Fruit fly (Drosophila melanogaster) whole organism, embryonic: ENCODE measurements around the gene SsRbeta.

Source experiments
- Antp ChIP-seq: fragments of 200-800 bp; sonication (Bioruptor generic); optimal IDR thresholded peaks from 3 replicates; lab custom pipeline; 2016; ENCODE audit warnings: missing biosample characterization, missing genetic modification characterization
- CG10959 ChIP-seq: fragments of 200-800 bp; sonication (Bioruptor generic); IDR thresholded peaks from 2 replicates; pipeline ENCODE4 v1.3.6; 2022; ENCODE audit warnings: missing biosample characterization, missing genetic modification characterization
- CG11560 ChIP-seq: fragments of 200-800 bp; sonication (Bioruptor generic); IDR thresholded peaks from 3 replicates; pipeline ENCODE4 v1.3.6; 2022; ENCODE audit warnings: missing biosample characterization, missing genetic modification characterization
- CG12236 ChIP-seq: fragments of 200-800 bp; sonication (Bioruptor generic); optimal IDR thresholded peaks from 2 replicates; lab custom pipeline; 2016; ENCODE audit warnings: missing biosample characterization, missing genetic modification characterization
- CG12769 ChIP-seq: fragments of 200-800 bp; sonication (Bioruptor generic); optimal IDR thresholded peaks from 2 replicates; lab custom pipeline; 2019; ENCODE audit warnings: missing biosample characterization, mild to moderate bottlenecking, missing genetic modification characterization, moderate library complexity
- CG14441 ChIP-seq: fragments of 200-800 bp; sonication (Bioruptor generic); IDR thresholded peaks from 2 replicates; pipeline ENCODE4 v1.3.6; 2022; ENCODE audit warnings: missing biosample characterization, missing genetic modification characterization
- CG14667 ChIP-seq: fragments of 200-800 bp; sonication (Bioruptor generic); IDR thresholded peaks from 2 replicates; pipeline ENCODE4 v1.3.6; 2022; ENCODE audit warnings: missing biosample characterization, missing genetic modification characterization
- CG15073 ChIP-seq: fragments of 200-800 bp; sonication (Bioruptor generic); optimal IDR thresholded peaks from 2 replicates; lab custom pipeline; 2016; ENCODE audit warnings: missing biosample characterization, missing genetic modification characterization
- CG1602 ChIP-seq: fragments of 200-800 bp; sonication (Bioruptor generic); optimal IDR thresholded peaks from 3 replicates; lab custom pipeline; 2016; ENCODE audit warnings: missing biosample characterization, missing genetic modification characterization
- CG1647 ChIP-seq: fragments of 200-800 bp; sonication (Bioruptor generic); optimal IDR thresholded peaks from 3 replicates; lab custom pipeline; 2016; ENCODE audit warnings: missing biosample characterization, missing genetic modification characterization
- CG16863 ChIP-seq: fragments of 200-800 bp; sonication (Bioruptor generic); optimal IDR thresholded peaks from 3 replicates; lab custom pipeline; 2016; ENCODE audit warnings: missing biosample characterization, missing genetic modification characterization
- CG17802 ChIP-seq: fragments of 200-800 bp; sonication (Bioruptor generic); optimal IDR thresholded peaks from 2 replicates; lab custom pipeline; 2018; ENCODE audit warnings: missing biosample characterization, mild to moderate bottlenecking, missing genetic modification characterization, moderate library complexity
- CG18262 ChIP-seq: fragments of 200-800 bp; optimal IDR thresholded peaks from 3 replicates; lab custom pipeline; 2019; ENCODE audit warnings: missing biosample characterization, mild to moderate bottlenecking, missing genetic modification characterization, moderate library complexity
- CG2889 ChIP-seq: fragments of 200-800 bp; sonication (Bioruptor generic); IDR thresholded peaks from 3 replicates; pipeline ENCODE4 v1.3.6; 2022; ENCODE audit warnings: missing biosample characterization, missing genetic modification characterization
- CG3995 ChIP-seq: fragments of 200-800 bp; sonication (Bioruptor generic); optimal IDR thresholded peaks from 3 replicates; lab custom pipeline; 2016; ENCODE audit warnings: missing biosample characterization, missing genetic modification characterization
- CG6175 ChIP-seq: fragments of 200-800 bp; sonication (Bioruptor generic); IDR thresholded peaks from 3 replicates; pipeline ENCODE4 v1.3.6; 2022; ENCODE audit warnings: missing biosample characterization, missing genetic modification characterization
- CG6683 ChIP-seq: fragments of 200-800 bp; sonication (Bioruptor generic); optimal IDR thresholded peaks from 2 replicates; lab custom pipeline; 2017; ENCODE audit warnings: missing biosample characterization, mild to moderate bottlenecking, missing genetic modification characterization, missing genetic modification reagents
- CG6791 ChIP-seq: fragments of 200-800 bp; sonication (Bioruptor generic); IDR thresholded peaks from 3 replicates; pipeline ENCODE4 v1.3.6; 2022; ENCODE audit warnings: missing biosample characterization, missing genetic modification characterization; ENCODE audit not compliant: partially characterized antibody
- CG6813 ChIP-seq: fragments of 200-800 bp; sonication (Bioruptor generic); optimal IDR thresholded peaks from 2 replicates; lab custom pipeline; 2017; ENCODE audit warnings: missing biosample characterization, missing genetic modification characterization, mild to moderate bottlenecking, moderate library complexity, missing genetic modification reagents
- CG7786 ChIP-seq: fragments of 200-800 bp; sonication (Bioruptor generic); optimal IDR thresholded peaks from 2 replicates; lab custom pipeline; 2016; ENCODE audit warnings: missing biosample characterization, missing genetic modification characterization
- CG9215 ChIP-seq: fragments of 200-800 bp; sonication (Bioruptor generic); IDR thresholded peaks from 2 replicates; pipeline ENCODE4 v1.3.6; 2022; ENCODE audit warnings: missing biosample characterization, missing genetic modification characterization
- CG9797 ChIP-seq: fragments of 200-800 bp; sonication (Bioruptor generic); optimal IDR thresholded peaks from 3 replicates; lab custom pipeline; 2018; ENCODE audit warnings: missing biosample characterization, mild to moderate bottlenecking, missing genetic modification characterization
- Chrac-16 ChIP-seq: fragments of 200-800 bp; sonication (Bioruptor generic); optimal IDR thresholded peaks from 3 replicates; lab custom pipeline; 2016; ENCODE audit warnings: missing biosample characterization, missing genetic modification characterization
- Dad ChIP-seq: fragments of 200-800 bp; sonication (Bioruptor generic); optimal IDR thresholded peaks from 3 replicates; lab custom pipeline; 2016; ENCODE audit warnings: missing biosample characterization, missing genetic modification characterization
- Dip3 ChIP-seq: fragments of 200-800 bp; sonication (Bioruptor generic); optimal IDR thresholded peaks from 3 replicates; lab custom pipeline; 2016; ENCODE audit warnings: missing biosample characterization, missing genetic modification characterization
- Doc3 ChIP-seq: fragments of 200-800 bp; sonication (Bioruptor generic); IDR thresholded peaks from 3 replicates; pipeline ENCODE4 v1.3.6; 2022; ENCODE audit warnings: missing biosample characterization, missing genetic modification characterization; ENCODE audit not compliant: partially characterized antibody
- E2f1 ChIP-seq: fragments of 200-800 bp; sonication (Bioruptor generic); IDR thresholded peaks from 2 replicates; pipeline ENCODE4 v1.3.6; 2022; ENCODE audit warnings: missing biosample characterization, missing genetic modification characterization
- ERR ChIP-seq: fragments of 200-800 bp; sonication (Bioruptor generic); optimal IDR thresholded peaks from 2 replicates; lab custom pipeline; 2016; ENCODE audit warnings: missing biosample characterization, missing genetic modification characterization
- HmgZ ChIP-seq: fragments of 200-800 bp; sonication (Bioruptor generic); optimal IDR thresholded peaks from 2 replicates; lab custom pipeline; 2018; ENCODE audit warnings: missing biosample characterization, mild to moderate bottlenecking, missing genetic modification characterization
- Hr51 ChIP-seq, 2 experiments: fragments of 200-800 bp; sonication (Bioruptor generic); optimal IDR thresholded peaks; 2 replicates in 1 of 2; 3 replicates in 1 of 2; lab custom pipeline; 2016 to 2018; ENCODE audit warnings: missing biosample characterization in 2 of 2, missing genetic modification characterization in 2 of 2, mild to moderate bottlenecking in 1 of 2, moderate library complexity in 1 of 2
- MESR4 ChIP-seq: fragments of 200-800 bp; sonication (Bioruptor generic); optimal IDR thresholded peaks from 2 replicates; lab custom pipeline; 2018; ENCODE audit warnings: missing biosample characterization, mild to moderate bottlenecking, missing genetic modification characterization, moderate library complexity
- Myb ChIP-seq: fragments of 200-800 bp; sonication (Bioruptor generic); optimal IDR thresholded peaks from 2 replicates; lab custom pipeline; 2016; ENCODE audit warnings: missing biosample characterization, missing genetic modification characterization
- NFAT ChIP-seq: fragments of 200-800 bp; sonication (Bioruptor generic); IDR thresholded peaks from 2 replicates; pipeline ENCODE4 v1.3.6; 2022; ENCODE audit warnings: missing biosample characterization, missing genetic modification characterization
- Neu2 ChIP-seq: fragments of 200-800 bp; sonication (Bioruptor generic); optimal IDR thresholded peaks from 3 replicates; lab custom pipeline; 2016; ENCODE audit warnings: missing biosample characterization, missing genetic modification characterization, borderline replicate concordance
- Ravus ChIP-seq: fragments of 200-800 bp; sonication (Bioruptor generic); IDR thresholded peaks from 2 replicates; pipeline ENCODE4 v1.3.6; 2022; ENCODE audit warnings: missing biosample characterization, missing genetic modification characterization
- az2 ChIP-seq: fragments of 200-800 bp; sonication (Bioruptor generic); optimal IDR thresholded peaks from 3 replicates; lab custom pipeline; 2016; ENCODE audit warnings: missing biosample characterization, missing genetic modification characterization
- bcd ChIP-seq: fragments of 200-800 bp; sonication (Bioruptor generic); optimal IDR thresholded peaks from 2 replicates; lab custom pipeline; 2017; ENCODE audit warnings: missing biosample characterization, mild to moderate bottlenecking, missing genetic modification characterization
- crp ChIP-seq, 2 experiments: fragments of 200-800 bp; sonication (Bioruptor generic); optimal IDR thresholded peaks; 2 replicates in 1 of 2; 3 replicates in 1 of 2; lab custom pipeline; 2017; ENCODE audit warnings: missing biosample characterization in 2 of 2, missing genetic modification characterization in 2 of 2, mild to moderate bottlenecking in 1 of 2, moderate library complexity in 1 of 2
- dimm ChIP-seq: fragments of 200-800 bp; sonication (Bioruptor generic); IDR thresholded peaks from 2 replicates; pipeline ENCODE4 v1.3.6; 2022; ENCODE audit warnings: missing biosample characterization, missing genetic modification characterization
- gsb ChIP-seq: fragments of 200-800 bp; sonication (Bioruptor generic); IDR thresholded peaks from 2 replicates; pipeline ENCODE4 v1.3.6; 2022; ENCODE audit warnings: missing biosample characterization, missing genetic modification characterization
- her ChIP-seq: fragments of 200-800 bp; sonication (Bioruptor generic); optimal IDR thresholded peaks from 2 replicates; lab custom pipeline; 2016; ENCODE audit warnings: missing biosample characterization, missing genetic modification characterization
- hkb ChIP-seq, 2 experiments: fragments of 200-800 bp in 1 of 2; fragments of >200 bp in 1 of 2; sonication (Bioruptor generic) in 1 of 2; IDR thresholded peaks in 1 of 2; optimal IDR thresholded peaks in 1 of 2; 2 replicates each; pipeline versions ENCODE4 v1.3.6 to Lab custom; 2017 to 2022; ENCODE audit warnings: missing biosample characterization in 1 of 2, missing genetic modification characterization in 1 of 2
- jigr1 ChIP-seq: fragments of 200-800 bp; sonication (Bioruptor generic); IDR thresholded peaks from 3 replicates; pipeline ENCODE4 v1.3.6; 2022; ENCODE audit warnings: missing biosample characterization, missing genetic modification characterization
- mld ChIP-seq: fragments of 200-800 bp; sonication (Bioruptor generic); IDR thresholded peaks from 3 replicates; pipeline ENCODE4 v1.3.6; 2022; ENCODE audit warnings: missing biosample characterization, missing genetic modification characterization; ENCODE audit not compliant: partially characterized antibody
- prd ChIP-seq, 3 experiments: fragments of >200 bp in 2 of 3; fragments of 200-800 bp in 1 of 3; sonication (Bioruptor generic) in 1 of 3; optimal IDR thresholded peaks in 2 of 3; IDR thresholded peaks in 1 of 3; 2 replicates in 2 of 3; 3 replicates in 1 of 3; pipeline versions ENCODE4 v1.3.6 to Lab custom; 2017 to 2022; ENCODE audit warnings: missing biosample characterization in 1 of 3, missing genetic modification characterization in 1 of 3
- salm ChIP-seq: fragments of 200-800 bp; sonication (Bioruptor generic); optimal IDR thresholded peaks from 2 replicates; lab custom pipeline; 2018; ENCODE audit warnings: missing biosample characterization, mild to moderate bottlenecking, missing genetic modification characterization
- schlank ChIP-seq: fragments of 200-800 bp; sonication (Bioruptor generic); optimal IDR thresholded peaks from 2 replicates; lab custom pipeline; 2018; ENCODE audit warnings: missing biosample characterization, mild to moderate bottlenecking, missing genetic modification characterization
- slp2 ChIP-seq: fragments of 200-800 bp; sonication (Bioruptor generic); optimal IDR thresholded peaks from 2 replicates; lab custom pipeline; 2016; ENCODE audit warnings: missing biosample characterization, missing genetic modification characterization
- usp ChIP-seq: fragments of >200 bp; optimal IDR thresholded peaks from 2 replicates; lab custom pipeline; 2017; ENCODE audit warnings: missing biosample characterization, missing genetic modification characterization

SsRbeta gene

dm6 chr3L:16160420-16161069 lies 31.1 kb downstream of the SsRbeta start (continued):
- peak; percentile 12 for TF ChIP-seq salm
- TF ChIP-seq Doc3, result no peak
- peak; percentile 69 for TF ChIP-seq CG7786 (GFP tag; lab: Kevin White, UChicago)
- peak; percentile 54 for TF ChIP-seq CG1602 (GFP tag; lab: Kevin White, UChicago)
- TF ChIP-seq az2 (GFP tag; lab: Kevin White, UChicago), result peak; percentile 52
- TF ChIP-seq Ravus (GFP tag; lab: Robert Waterston, UW), result no peak
- peak; percentile 42 to 68 for TF ChIP-seq Hr51 (GFP tag; optimal IDR thresholded peaks at IDR 0.05; lab: Kevin White, UChicago)
- no peak for TF ChIP-seq MESR4 (GFP tag; lab: Kevin White, UChicago)
- TF ChIP-seq crp (GFP tag; optimal IDR thresholded peaks at IDR 0.05; lab: Kevin White, UChicago), result no peak
- peak; percentile 16 for TF ChIP-seq CG17802 (tag; lab: Kevin White, UChicago)
- peak; percentile 73 for TF ChIP-seq Dip3
- no peak for TF ChIP-seq hkb (optimal IDR thresholded peaks at IDR 0.05; lab: Kevin White, UChicago)
- TF ChIP-seq hkb (GFP tag; IDR thresholded peaks at IDR 0.05; lab: Robert Waterston, UW), result peak; percentile 38; the same call in 1 of the 2 replicates
- peak; percentile 45; the same call in 1 of the 3 replicates for TF ChIP-seq CG11560 (tag; lab: Robert Waterston, UW)
- peak; percentile 41 for TF ChIP-seq CG3995 (GFP tag; lab: Kevin White, UChicago)
- no peak for TF ChIP-seq CG6791 (GFP tag; lab: Robert Waterston, UW)
- TF ChIP-seq Antp (GFP tag; lab: Kevin White, UChicago), result peak; percentile 50
- peak; percentile 16 for TF ChIP-seq CG12236
- TF ChIP-seq dimm, result no peak
- TF ChIP-seq CG9215 (GFP tag; lab: Robert Waterston, UW), result peak; percentile 68
- no peak for TF ChIP-seq CG2889 (GFP tag; lab: Robert Waterston, UW)
- TF ChIP-seq CG1647, result no peak
- TF ChIP-seq CG14667 (GFP tag; lab: Robert Waterston, UW), result no peak
- TF ChIP-seq usp (GFP tag; lab: Kevin White, UChicago), result no peak
- TF ChIP-seq E2f1 (GFP tag; lab: Robert Waterston, UW), result peak; percentile 48
- peak; percentile 57 for TF ChIP-seq CG18262
- peak; percentile 47 for TF ChIP-seq Chrac-16
- TF ChIP-seq gsb, result no peak
- TF ChIP-seq slp2, result peak; percentile 45
- no peak for TF ChIP-seq CG10959 (GFP tag; lab: Robert Waterston, UW)
- TF ChIP-seq bcd, result peak; percentile 60
- TF ChIP-seq NFAT (GFP tag; lab: Robert Waterston, UW), result no peak
- no peak for TF ChIP-seq mld (GFP tag; lab: Robert Waterston, UW)
- TF ChIP-seq CG14441 (GFP tag; lab: Robert Waterston, UW), result peak; percentile 33; the same call in 1 of the 2 replicates
- TF ChIP-seq her (GFP tag; lab: Kevin White, UChicago), result peak; percentile 42
- no peak for TF ChIP-seq CG15073 (GFP tag; lab: Kevin White, UChicago)
- TF ChIP-seq CG6683 (GFP tag; lab: Kevin White, UChicago), result peak; percentile 30
- TF ChIP-seq Neu2 (GFP tag; lab: Kevin White, UChicago), result no peak
- no peak for TF ChIP-seq CG9797 (GFP tag; lab: Kevin White, UChicago)
- TF ChIP-seq Dad (GFP tag; lab: Kevin White, UChicago), result no peak
- TF ChIP-seq CG16863 (GFP tag; lab: Kevin White, UChicago), result peak; percentile 55
- peak; percentile 70 for TF ChIP-seq CG12769 (tag; lab: Kevin White, UChicago)
- TF ChIP-seq CG6813 (GFP tag; lab: Kevin White, UChicago), result no peak
- no peak for TF ChIP-seq CG6175 (GFP tag; lab: Robert Waterston, UW)
- no peak for TF ChIP-seq prd (optimal IDR thresholded peaks at IDR 0.05; lab: Kevin White, UChicago)
- peak; percentile 53; the same call in 2 of the 3 replicates for TF ChIP-seq prd (GFP tag; IDR thresholded peaks at IDR 0.05; lab: Robert Waterston, UW)
- peak; percentile 59 for TF ChIP-seq HmgZ (tag; lab: Kevin White, UChicago)
- peak; percentile 55 for TF ChIP-seq schlank (tag; lab: Kevin White, UChicago)
- peak; percentile 69 for TF ChIP-seq ERR (GFP tag; lab: Kevin White, UChicago)
- TF ChIP-seq jigr1 (GFP tag; lab: Robert Waterston, UW), result no peak
- TF ChIP-seq Myb (GFP tag; lab: Kevin White, UChicago), result peak; percentile 43
